Worm (Caenorhabditis elegans): Measurements from ENCODE around the gene gldi-11.

Gene gldi-11

ce11 chrII:4914214-4914613 lies 31.4 kb downstream of the gldi-11 start, which contains the start of gene R05F9.11 (continued):
- TF ChIP-seq zim-3 (tag; optimal IDR thresholded peaks at IDR 0.05) (no peak), ztf-26 (tag; optimal IDR thresholded peaks at IDR 0.05) (no peak), ztf-22 (GFP tag; optimal IDR thresholded peaks at IDR 0.05) (no peak), Y53G8AR.9 (GFP tag; conservative IDR thresholded peaks at IDR 0.05) (no peak), xnd-1 (tag; optimal IDR thresholded peaks at IDR 0.05) (peak; percentile 90), chd-7 (tag; optimal IDR thresholded peaks at IDR 0.05) (no peak), nhr-80 (tag; optimal IDR thresholded peaks at IDR 0.05) (no peak), nfya-1 (tag; optimal IDR thresholded peaks at IDR 0.05; ENCODE audit: borderline replicate concordance, insufficient read depth) (no peak), lag-1 (GFP tag; IDR thresholded peaks at IDR 0.05) (no peak), sea-2 (GFP tag; IDR thresholded peaks at IDR 0.05) (no peak), ets-4 (GFP tag; optimal IDR thresholded peaks at IDR 0.05) (no peak), F57C9.4 (tag; optimal IDR thresholded peaks at IDR 0.05) (no peak), egl-18 (GFP tag; IDR thresholded peaks at IDR 0.05) (no peak), hmg-20 (GFP tag; IDR thresholded peaks at IDR 0.05) (no peak), D2030.7 (GFP tag; IDR thresholded peaks at IDR 0.05) (peak; percentile 66), snpc-1.1 (tag; optimal IDR thresholded peaks at IDR 0.05; ENCODE audit: insufficient read depth) (no peak), unc-62 (GFP tag; optimal IDR thresholded peaks at IDR 0.05) (no peak), nfyb-1 (GFP tag; IDR thresholded peaks at IDR 0.05) (no peak), madf-3 (GFP tag; IDR thresholded peaks at IDR 0.05) (no peak), let-526 (GFP tag; IDR thresholded peaks at IDR 0.05) (no peak), lin-54 (GFP tag; optimal IDR thresholded peaks at IDR 0.05) (peak; percentile 45), snpc-1.3 (tag; optimal IDR thresholded peaks at IDR 0.05; ENCODE audit: insufficient read depth) (no peak), madf-8 (GFP tag; conservative IDR thresholded peaks at IDR 0.05) (peak; percentile 87), atf-7 (tag; optimal IDR thresholded peaks at IDR 0.05) (no peak), T26A5.8 (tag; optimal IDR thresholded peaks at IDR 0.05) (no peak), mcd-1 (GFP tag; IDR thresholded peaks at IDR 0.05) (0 out of 2 replicates have a peak, but pooled peaks have one; percentile 18), tbp1 (GFP tag; optimal IDR thresholded peaks at IDR 0.05) (peak; percentile 42), Y67H2A.10 (GFP tag; conservative IDR thresholded peaks at IDR 0.05) (no peak), nhr-179 (tag; optimal IDR thresholded peaks at IDR 0.05) (no peak), athp-1 (tag; optimal IDR thresholded peaks at IDR 0.05) (no peak), lsl-1 (GFP tag; optimal IDR thresholded peaks at IDR 0.05) (peak; percentile 94), B0035.1 (tag; optimal IDR thresholded peaks at IDR 0.05) (no peak), nhr-27 (tag; optimal IDR thresholded peaks at IDR 0.05) (no peak), hsf-1 (GFP tag; IDR thresholded peaks at IDR 0.05) (0 out of 2 replicates have a peak, but pooled peaks have one; percentile 40), sptf-2 (GFP tag; optimal IDR thresholded peaks at IDR 0.05) (no peak), rcor-1 (GFP tag; IDR thresholded peaks at IDR 0.05) (0 out of 2 replicates have a peak, but pooled peaks have one; percentile 11), K11D2.4 (GFP tag; IDR thresholded peaks at IDR 0.05) (no peak), lin-26 (GFP tag; IDR thresholded peaks at IDR 0.05) (no peak), madf-10 (tag; optimal IDR thresholded peaks at IDR 0.05) (no peak), let-607 (tag; optimal IDR thresholded peaks at IDR 0.05) (no peak)

ce11 chrII:4908160-4908559 lies 37.4 kb downstream of the gldi-11 start:
- TF ChIP-seq hmg-1.2 (GFP tag; IDR thresholded peaks at IDR 0.05), result peak; percentile 40; the same call in 1 of the 2 replicates
- TF ChIP-seq F57C9.4 (tag; optimal IDR thresholded peaks at IDR 0.05), result no peak
- TF ChIP-seq attf-5 (GFP tag; optimal IDR thresholded peaks at IDR 0.05), result peak; percentile 22
- 0 out of 2 replicates have a peak, but pooled peaks have one; percentile 35 for TF ChIP-seq zfh-2 (GFP tag; conservative IDR thresholded peaks at IDR 0.05)
- TF ChIP-seq F57A8.1 (GFP tag; optimal IDR thresholded peaks at IDR 0.05), result no peak
- TF ChIP-seq K11D2.4 (GFP tag; IDR thresholded peaks at IDR 0.05), result 0 out of 2 replicates have a peak, but pooled peaks have one; percentile 9
- no peak for TF ChIP-seq sea-2 (GFP tag; IDR thresholded peaks at IDR 0.05)
- TF ChIP-seq cebp-1 (GFP tag; IDR thresholded peaks at IDR 0.05), result no peak
- peak; percentile 20 for TF ChIP-seq cebp-1 (tag; optimal IDR thresholded peaks at IDR 0.05)
- peak; percentile 24 for TF ChIP-seq lin-40 (tag; optimal IDR thresholded peaks at IDR 0.05)

All from whole organism, young adult.